Worm (Caenorhabditis elegans) whole organism, L3 larva: ENCODE measurements around the gene exos-9.

Experiments used
- R02D3.7 ChIP-seq: fragments of 150-350 bp; optimal IDR thresholded peaks from 2 replicates; lab custom pipeline; 2014; ENCODE audit warnings: missing biosample characterization, missing genetic modification characterization
- ZK546.5 ChIP-seq: sonication (generic microtip); optimal IDR thresholded peaks from 2 replicates; lab custom pipeline; 2017; ENCODE audit warnings: missing biosample characterization, missing genetic modification characterization
- aly-2 ChIP-seq: fragments of 150-350 bp; optimal IDR thresholded peaks from 2 replicates; lab custom pipeline; 2014; ENCODE audit warnings: missing biosample characterization, missing genetic modification characterization
- ama-1 ChIP-seq: fragments of 150-350 bp; optimal IDR thresholded peaks from 2 replicates; lab custom pipeline; 2018
- ceh-16 ChIP-seq: sonication (generic microtip); optimal IDR thresholded peaks from 2 replicates; lab custom pipeline; 2017; ENCODE audit warnings: missing biosample characterization, missing genetic modification characterization
- ceh-28 ChIP-seq: fragments of 150-350 bp; optimal IDR thresholded peaks from 2 replicates; lab custom pipeline; 2014; ENCODE audit warnings: missing biosample characterization, missing genetic modification reagents, missing genetic modification characterization
- ceh-82 ChIP-seq: fragments of 150-350 bp; optimal IDR thresholded peaks from 2 replicates; lab custom pipeline; 2014; ENCODE audit warnings: missing biosample characterization, missing genetic modification characterization
- ceh-9 ChIP-seq: sonication (generic microtip); optimal IDR thresholded peaks from 2 replicates; lab custom pipeline; 2018; ENCODE audit warnings: missing biosample characterization, missing genetic modification characterization
- daf-12 ChIP-seq: fragments of 150-350 bp; optimal IDR thresholded peaks from 2 replicates; lab custom pipeline; 2014; ENCODE audit warnings: missing biosample characterization, missing genetic modification reagents, missing genetic modification characterization
- egl-27 ChIP-seq: sonication (generic microtip); optimal IDR thresholded peaks from 4 replicates; lab custom pipeline; 2017; ENCODE audit warnings: missing biosample characterization, missing genetic modification reagents, missing genetic modification characterization
- egl-5 ChIP-seq: fragments of 150-350 bp; optimal IDR thresholded peaks from 2 replicates; lab custom pipeline; 2017; ENCODE audit warnings: missing biosample characterization, missing genetic modification reagents, missing genetic modification characterization, inconsistent platforms
- elt-1 ChIP-seq: fragments of 150-350 bp; optimal IDR thresholded peaks from 2 replicates; lab custom pipeline; 2014; ENCODE audit warnings: missing biosample characterization, missing genetic modification characterization
- elt-2 ChIP-seq: sonication (generic microtip); optimal IDR thresholded peaks from 2 replicates; lab custom pipeline; 2016; ENCODE audit warnings: missing genetic modification reagents, mild to moderate bottlenecking, missing genetic modification characterization, missing compliant biosample characterization
- elt-3 ChIP-seq, 3 experiments: fragments of 150-350 bp in 1 of 3; sonication (generic microtip) in 2 of 3; optimal IDR thresholded peaks; 2 replicates in 2 of 3; 4 replicates in 1 of 3; lab custom pipeline; 2014 to 2017; ENCODE audit warnings: missing biosample characterization in 3 of 3, missing genetic modification characterization in 3 of 3
- eor-1 ChIP-seq, 2 experiments: fragments of 150-350 bp; optimal IDR thresholded peaks; 2 replicates each; lab custom pipeline; 2014 to 2018; ENCODE audit warnings: missing biosample characterization in 2 of 2, missing genetic modification characterization in 2 of 2
- fkh-10 ChIP-seq: sonication (generic microtip); optimal IDR thresholded peaks from 2 replicates; lab custom pipeline; 2017; ENCODE audit warnings: missing biosample characterization, missing genetic modification reagents, missing genetic modification characterization
- fkh-2 ChIP-seq: fragments of 150-350 bp; optimal IDR thresholded peaks from 2 replicates; lab custom pipeline; 2014; ENCODE audit warnings: missing biosample characterization, missing genetic modification reagents, missing genetic modification characterization
- fos-1 ChIP-seq: fragments of 150-350 bp; optimal IDR thresholded peaks from 2 replicates; lab custom pipeline; 2014; ENCODE audit warnings: missing biosample characterization, missing genetic modification characterization
- hmg-11 ChIP-seq: sonication (generic microtip); optimal IDR thresholded peaks from 2 replicates; lab custom pipeline; 2016; ENCODE audit warnings: missing genetic modification characterization, missing compliant biosample characterization
- jun-1 ChIP-seq: fragments of 150-350 bp; optimal IDR thresholded peaks from 2 replicates; lab custom pipeline; 2014; ENCODE audit warnings: missing biosample characterization, missing genetic modification reagents, missing genetic modification characterization
- lin-15B ChIP-seq: fragments of 150-350 bp; optimal IDR thresholded peaks from 2 replicates; lab custom pipeline; 2014; ENCODE audit warnings: missing biosample characterization, missing genetic modification characterization
- lin-39 ChIP-seq: fragments of 150-350 bp; optimal IDR thresholded peaks from 2 replicates; lab custom pipeline; 2018; ENCODE audit warnings: missing biosample characterization, missing genetic modification reagents, missing genetic modification characterization
- lsy-12 ChIP-seq: sonication (generic microtip); optimal IDR thresholded peaks from 2 replicates; lab custom pipeline; 2016; ENCODE audit warnings: mild to moderate bottlenecking, missing genetic modification characterization, missing compliant biosample characterization
- mdl-1 ChIP-seq: fragments of 150-350 bp; optimal IDR thresholded peaks from 2 replicates; lab custom pipeline; 2014; ENCODE audit warnings: missing biosample characterization, missing genetic modification characterization
- mml-1 ChIP-seq: fragments of 150-350 bp; sonication (generic microtip); optimal IDR thresholded peaks from 3 replicates; lab custom pipeline; 2014; ENCODE audit warnings: missing biosample characterization, missing genetic modification characterization
- nfya-1 ChIP-seq: sonication (generic microtip); optimal IDR thresholded peaks from 2 replicates; lab custom pipeline; 2017; ENCODE audit warnings: missing genetic modification characterization, mild to moderate bottlenecking, missing compliant biosample characterization, antibody characterized with exemption, moderate library complexity; ENCODE audit not compliant: insufficient read depth
- nhr-11 ChIP-seq: fragments of 150-350 bp; optimal IDR thresholded peaks from 2 replicates; lab custom pipeline; 2014; ENCODE audit warnings: missing biosample characterization, missing genetic modification characterization
- nhr-12 ChIP-seq: fragments of 150-350 bp; optimal IDR thresholded peaks from 2 replicates; lab custom pipeline; 2014; ENCODE audit warnings: missing biosample characterization, missing genetic modification characterization
- nhr-23 ChIP-seq: fragments of 150-350 bp; optimal IDR thresholded peaks from 2 replicates; lab custom pipeline; 2014; ENCODE audit warnings: missing biosample characterization, missing genetic modification reagents, missing genetic modification characterization
- nhr-237 ChIP-seq: fragments of 150-350 bp; optimal IDR thresholded peaks from 2 replicates; lab custom pipeline; 2014; ENCODE audit warnings: missing biosample characterization, missing genetic modification characterization
- nhr-25 ChIP-seq: sonication (generic microtip); optimal IDR thresholded peaks from 2 replicates; lab custom pipeline; 2017; ENCODE audit warnings: missing biosample characterization, missing genetic modification characterization
- nhr-28 ChIP-seq: fragments of 150-350 bp; optimal IDR thresholded peaks from 2 replicates; lab custom pipeline; 2014; ENCODE audit warnings: missing biosample characterization, missing genetic modification characterization
- nhr-43 ChIP-seq: sonication (generic microtip); optimal IDR thresholded peaks from 2 replicates; lab custom pipeline; 2016; ENCODE audit warnings: mild to moderate bottlenecking, missing genetic modification characterization, missing compliant biosample characterization; ENCODE audit not compliant: poor library complexity, severe bottlenecking
- nhr-67 ChIP-seq: fragments of 150-350 bp; optimal IDR thresholded peaks from 2 replicates; lab custom pipeline; 2014; ENCODE audit warnings: missing biosample characterization, missing genetic modification characterization
- nhr-76 ChIP-seq: fragments of 150-350 bp; sonication (generic microtip); optimal IDR thresholded peaks from 5 replicates; lab custom pipeline; 2014; ENCODE audit warnings: missing biosample characterization, missing genetic modification characterization
- nhr-77 ChIP-seq: fragments of 150-350 bp; optimal IDR thresholded peaks from 2 replicates; lab custom pipeline; 2014; ENCODE audit warnings: missing biosample characterization, missing genetic modification characterization
- pha-4 ChIP-seq: fragments of 150-350 bp; optimal IDR thresholded peaks from 2 replicates; lab custom pipeline; 2014; ENCODE audit warnings: missing biosample characterization, missing genetic modification reagents, missing genetic modification characterization
- pqm-1 ChIP-seq: fragments of 150-350 bp; optimal IDR thresholded peaks from 2 replicates; lab custom pipeline; 2017; ENCODE audit warnings: missing biosample characterization, missing genetic modification characterization, inconsistent platforms
- sea-2 ChIP-seq: fragments of 150-350 bp; sonication (generic microtip); optimal IDR thresholded peaks from 4 replicates; lab custom pipeline; 2014; ENCODE audit warnings: missing biosample characterization, missing genetic modification reagents, missing genetic modification characterization
- skn-1 ChIP-seq: fragments of 150-350 bp; optimal IDR thresholded peaks from 2 replicates; lab custom pipeline; 2014; ENCODE audit warnings: missing biosample characterization, missing genetic modification characterization
- snpc-4 ChIP-seq: fragments of 150-350 bp; optimal IDR thresholded peaks from 2 replicates; lab custom pipeline; 2014; ENCODE audit warnings: missing biosample characterization, missing genetic modification characterization
- tbx-2 ChIP-seq: sonication (generic microtip); optimal IDR thresholded peaks from 2 replicates; lab custom pipeline; 2016; ENCODE audit warnings: mild to moderate bottlenecking, missing genetic modification characterization, missing compliant biosample characterization
- unc-39 ChIP-seq: sonication (generic microtip); optimal IDR thresholded peaks from 4 replicates; lab custom pipeline; 2017; ENCODE audit warnings: missing biosample characterization, missing genetic modification characterization
- unc-62 ChIP-seq: fragments of 150-350 bp; sonication (generic microtip); optimal IDR thresholded peaks from 4 replicates; lab custom pipeline; 2014; ENCODE audit warnings: missing biosample characterization, missing genetic modification reagents, missing genetic modification characterization
- zag-1 ChIP-seq: fragments of 150-350 bp; optimal IDR thresholded peaks from 2 replicates; lab custom pipeline; 2014; ENCODE audit warnings: missing biosample characterization, missing genetic modification characterization
- ztf-11 ChIP-seq: fragments of 150-350 bp; optimal IDR thresholded peaks from 2 replicates; lab custom pipeline; 2014; ENCODE audit warnings: missing biosample characterization, missing genetic modification characterization
- ztf-4 ChIP-seq: fragments of 150-350 bp; optimal IDR thresholded peaks from 2 replicates; lab custom pipeline; 2014; ENCODE audit warnings: missing biosample characterization, missing genetic modification characterization

Gene exos-9

ce11 chrIII:7210486-7210885 lies 12.6 kb upstream of the exos-9 start:
- TF ChIP-seq fkh-2 (tag; lab: Kevin White, UChicago), result no peak
- TF ChIP-seq ceh-9 (tag; lab: Kevin White, UChicago), result no peak
- TF ChIP-seq nhr-25 (tag; lab: Kevin White, UChicago), result no peak
- no peak for TF ChIP-seq nhr-67 (tag; lab: Kevin White, UChicago)
- TF ChIP-seq elt-3 (tag; optimal IDR thresholded peaks at IDR 0.05; lab: Kevin White, UChicago), result no peak
- TF ChIP-seq nhr-43, result no peak
- no peak for TF ChIP-seq ZK546.5 (tag; lab: Kevin White, UChicago)
- no peak for TF ChIP-seq hmg-11
- TF ChIP-seq ceh-28 (tag; lab: Kevin White, UChicago), result no peak

DNA sequence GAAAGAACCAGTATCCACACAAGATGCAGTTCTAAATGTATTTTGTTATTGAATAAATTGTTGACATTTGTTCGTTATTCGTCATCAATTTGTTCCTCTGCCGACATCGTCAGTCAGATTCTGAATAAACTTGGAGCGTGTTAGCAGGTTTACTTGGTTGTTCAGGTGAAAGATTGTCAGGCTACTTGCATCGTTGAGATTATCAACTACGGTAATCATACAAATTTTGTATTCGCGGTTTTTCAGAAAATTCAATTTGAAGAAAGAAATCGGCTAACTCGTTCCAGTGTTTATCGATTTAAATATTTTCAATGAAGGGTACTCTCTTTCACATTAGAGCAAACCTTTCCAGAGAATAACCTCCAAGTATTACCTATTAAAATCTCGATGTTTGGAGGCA lies 11.8 kb upstream of the exos-9 start, which contains the start of gene R151.2:
Gene R151.2 (plus strand): TSS at position 247 of the 400 bp plus-strand sequence.
- no peak for TF ChIP-seq nhr-43
- TF ChIP-seq snpc-4 (tag; lab: Kevin White, UChicago), result no peak
- TF ChIP-seq pqm-1, result no peak
- TF ChIP-seq fos-1, result peak; percentile 10

DNA sequence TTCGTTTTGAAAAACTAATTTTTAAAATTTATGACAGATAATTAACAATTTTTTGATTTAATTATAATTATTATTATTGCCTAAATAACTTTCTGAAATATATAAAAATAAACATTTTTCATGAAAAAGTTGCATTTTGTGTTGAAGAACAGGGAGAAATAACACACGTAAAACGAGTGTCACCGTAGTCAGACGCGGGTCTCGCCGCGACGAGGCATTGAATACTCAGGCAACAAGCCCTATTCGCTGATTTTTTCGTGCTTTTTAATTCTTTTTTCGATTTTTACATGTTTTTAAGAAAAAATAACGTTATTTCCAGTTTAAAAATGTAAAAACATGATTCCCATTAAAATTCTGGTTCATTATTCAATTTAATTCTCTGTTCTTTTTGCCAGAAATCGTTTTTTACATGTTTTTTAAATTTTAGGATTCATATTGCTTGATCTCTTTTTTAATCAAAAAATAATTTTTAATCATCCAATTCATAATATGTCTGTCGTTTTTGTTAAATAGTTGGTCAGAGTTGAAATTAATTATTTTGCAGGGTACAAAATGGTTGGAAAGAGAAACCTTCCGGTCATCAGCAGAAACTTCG lies 10.1 kb upstream of the exos-9 start, which contains the start of gene rpl-6:
Gene rpl-6 (plus strand): TSS at position 545 of the 595 bp plus-strand sequence.
- TF ChIP-seq daf-12 (no peak), sea-2 (GFP tag; lab: Kevin White, UChicago) (no peak), fos-1 (no peak), skn-1 (tag; lab: Kevin White, UChicago) (peak; percentile 77), R02D3.7 (tag; lab: Kevin White, UChicago) (peak; percentile 84), ZK546.5 (tag; lab: Kevin White, UChicago) (peak; percentile 22), lin-39 (tag; lab: Kevin White, UChicago) (peak; percentile 73), nhr-23 (tag; lab: Kevin White, UChicago) (peak; percentile 98), ceh-82 (tag; lab: Kevin White, UChicago) (no peak), egl-27 (tag; lab: Kevin White, UChicago) (peak; percentile 72), ceh-9 (tag; lab: Kevin White, UChicago) (no peak), nhr-11 (tag; lab: Kevin White, UChicago) (no peak), pha-4 (tag; lab: Kevin White, UChicago) (peak; percentile 98), mdl-1 (tag; lab: Kevin White, UChicago) (no peak), fkh-10 (GFP tag; lab: Kevin White, UChicago) (peak; percentile 14), tbx-2 (tag; lab: Kevin White, UChicago) (peak; percentile 37), ama-1 (lab: Kevin White, UChicago) (peak; percentile 59), nhr-43 (peak; percentile 79), fkh-2 (tag; lab: Kevin White, UChicago) (no peak), elt-2 (tag; lab: Kevin White, UChicago) (peak; percentile 66), ztf-11 (tag; lab: Kevin White, UChicago) (no peak), snpc-4 (tag; lab: Kevin White, UChicago) (peak; percentile 48), nhr-77 (no peak), nhr-25 (tag; lab: Kevin White, UChicago) (peak; percentile 88), nhr-67 (tag; lab: Kevin White, UChicago) (no peak), pqm-1 (peak; percentile 67), lin-15B (peak; percentile 93), zag-1 (tag; lab: Kevin White, UChicago) (no peak), nhr-28 (no peak), eor-1 (tag; optimal IDR thresholded peaks at IDR 0.05; lab: Kevin White, UChicago) (no peak), elt-1 (peak; percentile 18), nfya-1 (peak; percentile 98), nhr-76 (tag; lab: Kevin White, UChicago) (peak; percentile 1), hmg-11 (peak; percentile 81), ceh-16 (peak; percentile 21), egl-5 (tag; lab: Kevin White, UChicago) (peak; percentile 66), lsy-12 (peak; percentile 90), unc-39 (tag; lab: Kevin White, UChicago) (no peak), mml-1 (tag; lab: Kevin White, UChicago) (no peak), ztf-4 (peak; percentile 13), jun-1 (tag; lab: Kevin White, UChicago) (peak; percentile 35), aly-2 (tag; lab: Kevin White, UChicago) (no peak), elt-3 (tag; optimal IDR thresholded peaks at IDR 0.05; lab: Kevin White, UChicago) (peak in 1 of 3 experiments; percentile 72), unc-62 (GFP tag; lab: Kevin White, UChicago) (no peak), ceh-28 (tag; lab: Kevin White, UChicago) (peak; percentile 60), nhr-237 (tag; lab: Kevin White, UChicago) (no peak), nhr-12 (tag; lab: Kevin White, UChicago) (no peak)
